Fruit fly (Drosophila melanogaster): ENCODE results near the gene CG44040.

Gene CG44040

DNA sequence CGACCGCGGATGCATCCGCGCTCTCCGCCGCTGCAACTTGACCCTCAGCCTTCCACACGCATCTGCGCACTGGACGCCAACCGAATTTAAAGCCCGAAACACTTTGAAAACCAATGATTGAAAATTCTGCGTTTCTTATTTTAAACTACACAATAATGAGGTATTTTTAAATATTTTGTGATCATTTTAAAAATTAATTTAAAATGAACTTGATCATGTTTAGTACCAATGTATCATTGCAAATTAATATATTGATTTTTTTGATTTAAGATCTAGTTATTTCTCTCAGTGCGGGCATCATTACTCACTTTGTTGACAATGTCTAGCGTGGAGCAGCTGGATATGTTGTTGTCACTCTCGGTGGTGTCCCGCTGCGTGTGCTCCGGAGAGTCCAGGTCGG, 46.7 kb downstream of the CG44040 start (continued):
- TF ChIP-seq dsx (GFP tag; optimal IDR thresholded peaks at IDR 0.05; ENCODE audit: poor library complexity, severe bottlenecking) (peak; percentile 58), CG8632 (GFP tag; optimal IDR thresholded peaks at IDR 0.05) (no peak), vri (GFP tag; optimal IDR thresholded peaks at IDR 0.05) (no peak), fd59A (GFP tag; optimal IDR thresholded peaks at IDR 0.05) (no peak), CG31627 (GFP tag; optimal IDR thresholded peaks at IDR 0.05) (peak; percentile 18), Ets96B (tag; optimal IDR thresholded peaks at IDR 0.05) (peak; percentile 57), salr (GFP tag; optimal IDR thresholded peaks at IDR 0.05) (no peak), CG6163 (GFP tag; IDR thresholded peaks at IDR 0.05) (peak; percentile 60; the same call in 2 of the 3 replicates), Hr38 (GFP tag; optimal IDR thresholded peaks at IDR 0.05) (no peak), Sox15 (GFP tag; optimal IDR thresholded peaks at IDR 0.05) (no peak), acj6 (GFP tag; optimal IDR thresholded peaks at IDR 0.05) (no peak), CG34406 (GFP tag; optimal IDR thresholded peaks at IDR 0.05) (no peak), esn (GFP tag; optimal IDR thresholded peaks at IDR 0.05) (peak; percentile 68), eg (GFP tag; IDR thresholded peaks at IDR 0.05) (peak; percentile 76), Eip78C (GFP tag) (peak; percentile 73), CG3919 (GFP tag; optimal IDR thresholded peaks at IDR 0.05) (no peak), CG1621 (tag; optimal IDR thresholded peaks at IDR 0.05) (no peak), Eip93F (GFP tag; optimal IDR thresholded peaks at IDR 0.05) (no peak), cyc (GFP tag; optimal IDR thresholded peaks at IDR 0.05) (peak; percentile 21), pdm3 (GFP tag; optimal IDR thresholded peaks at IDR 0.05) (no peak), CG6854 (GFP tag; optimal IDR thresholded peaks at IDR 0.05) (no peak), CG10631 (GFP tag; optimal IDR thresholded peaks at IDR 0.05) (no peak), CG15336 (GFP tag; IDR thresholded peaks at IDR 0.05) (peak; percentile 81), fkh (GFP tag; optimal IDR thresholded peaks at IDR 0.05) (no peak), CG10669 (GFP tag; optimal IDR thresholded peaks at IDR 0.05) (no peak), Hr39 (GFP tag; optimal IDR thresholded peaks at IDR 0.05) (no peak), Sox102F (GFP tag; optimal IDR thresholded peaks at IDR 0.05) (no peak), topi (GFP tag; optimal IDR thresholded peaks at IDR 0.05) (no peak), OdsH (GFP tag; optimal IDR thresholded peaks at IDR 0.05) (no peak), ss (GFP tag; optimal IDR thresholded peaks at IDR 0.05) (no peak), lz (GFP tag; optimal IDR thresholded peaks at IDR 0.05) (peak; percentile 43), spab (GFP tag; optimal IDR thresholded peaks at IDR 0.05) (no peak), Ets21C (GFP tag; optimal IDR thresholded peaks at IDR 0.05) (no peak), Gug (GFP tag; IDR thresholded peaks at IDR 0.05) (no peak), CG3032 (tag; optimal IDR thresholded peaks at IDR 0.05) (peak; percentile 35), CG11902 (GFP tag; optimal IDR thresholded peaks at IDR 0.05) (no peak), CG7368 (GFP tag; optimal IDR thresholded peaks at IDR 0.05) (no peak), CG6276 (GFP tag; optimal IDR thresholded peaks at IDR 0.05) (no peak)

DNA sequence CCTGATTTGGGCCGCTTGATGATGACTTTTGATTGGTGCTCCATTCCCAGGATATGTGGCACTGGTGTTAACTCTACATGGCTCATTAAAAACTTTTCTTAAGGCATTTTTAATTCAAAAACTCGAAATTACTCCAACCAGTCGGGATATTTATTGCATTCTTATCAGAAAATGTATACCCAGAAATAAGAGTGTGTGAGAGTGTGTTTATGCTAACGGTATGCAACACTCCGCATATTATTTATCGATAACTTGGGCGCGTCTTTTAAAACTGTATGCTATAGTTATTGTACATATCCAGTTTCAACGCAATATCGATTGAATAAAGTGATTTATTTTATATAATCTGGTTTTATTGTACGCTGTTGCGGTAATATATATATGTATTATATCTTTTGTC, 47.3 kb downstream of the CG44040 start, which contains the start of gene CG34404:
Gene CG34404 (minus strand): TSS at position 189 of the 400 bp plus-strand sequence.
- TF ChIP-seq fd85E (GFP tag; optimal IDR thresholded peaks at IDR 0.05) (no peak), achi (GFP tag; optimal IDR thresholded peaks at IDR 0.05) (no peak), fd59A (GFP tag; optimal IDR thresholded peaks at IDR 0.05) (no peak), Ets21C (GFP tag; optimal IDR thresholded peaks at IDR 0.05) (no peak), CG9139 (GFP tag; optimal IDR thresholded peaks at IDR 0.05) (no peak), esn (GFP tag; optimal IDR thresholded peaks at IDR 0.05) (peak; percentile 22), Eip78C (GFP tag) (peak; percentile 40), CG31627 (GFP tag; optimal IDR thresholded peaks at IDR 0.05) (no peak), CG16779 (tag; optimal IDR thresholded peaks at IDR 0.05) (no peak), OdsH (GFP tag; optimal IDR thresholded peaks at IDR 0.05) (no peak), Smox (GFP tag; optimal IDR thresholded peaks at IDR 0.05) (no peak)
